Worm (Caenorhabditis elegans): ENCODE data around the gene col-2.

DNA sequence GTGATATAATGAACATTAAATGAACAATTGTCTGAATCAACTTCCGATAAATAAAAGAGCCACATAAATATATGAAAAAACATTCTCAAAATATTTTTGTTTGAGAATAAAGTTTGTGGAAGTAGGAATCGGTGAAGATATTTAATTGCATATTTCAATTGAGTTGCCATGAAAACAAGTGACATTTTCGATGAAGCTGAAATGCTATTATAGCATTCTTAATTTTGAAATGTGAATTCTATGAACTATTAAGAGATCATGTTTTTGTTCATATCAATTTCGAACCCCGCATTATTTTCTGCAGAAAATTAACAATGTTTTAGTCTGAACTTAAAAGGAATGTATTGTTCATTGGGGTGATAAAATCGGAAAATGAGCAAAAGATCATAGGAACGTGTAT lies 37.0 kb upstream of the col-2 start, which contains the start of gene irld-21:
- TF ChIP-seq dao-5 (tag; optimal IDR thresholded peaks at IDR 0.05) (no peak), him-1 (tag; optimal IDR thresholded peaks at IDR 0.05) (no peak)

All from whole organism, L4/young adult.